Worm (Caenorhabditis elegans) whole organism, L4 larva: ENCODE results near the gene oig-1.

Source experiments
- F10B5.3 ChIP-seq: sonication (generic microtip); optimal IDR thresholded peaks from 2 replicates; lab custom pipeline; 2016; ENCODE audit warnings: mild to moderate bottlenecking, missing genetic modification characterization, missing compliant biosample characterization
- R02D3.7 ChIP-seq: fragments of 150-350 bp; sonication (generic microtip); optimal IDR thresholded peaks from 3 replicates; lab custom pipeline; 2014; ENCODE audit warnings: missing biosample characterization, missing genetic modification characterization
- T20F7.1 ChIP-seq: fragments of 200-800 bp; sonication (Bioruptor generic); optimal IDR thresholded peaks from 2 replicates; lab custom pipeline; 2018; ENCODE audit warnings: mild to moderate bottlenecking, missing genetic modification characterization, missing compliant biosample characterization
- Y48G9A.11 ChIP-seq: fragments of 200-800 bp; sonication (Bioruptor generic); IDR thresholded peaks from 2 replicates; pipeline ENCODE4 v1.3.6; 2022; ENCODE audit warnings: missing genetic modification reagents, missing genetic modification characterization, missing compliant biosample characterization
- Y75B8A.6 ChIP-seq: fragments of 200-800 bp; sonication (Bioruptor generic); IDR thresholded peaks from 2 replicates; pipeline ENCODE4 v1.3.6; 2022; ENCODE audit warnings: missing genetic modification reagents, missing genetic modification characterization, missing compliant biosample characterization
- ZK337.2 ChIP-seq: fragments of 200-800 bp; sonication (Bioruptor generic); IDR thresholded peaks from 2 replicates; pipeline ENCODE4 v1.3.6; 2022; ENCODE audit warnings: missing genetic modification reagents, missing genetic modification characterization, missing compliant biosample characterization
- arid-1 ChIP-seq: fragments of 200-800 bp; sonication (Bioruptor generic); conservative IDR thresholded peaks from 2 replicates; pipeline ENCODE4 v1.3.6; 2022; ENCODE audit warnings: missing genetic modification reagents, missing genetic modification characterization, missing compliant biosample characterization
- ceh-44 ChIP-seq: fragments of 200-800 bp; sonication (Bioruptor generic); IDR thresholded peaks from 2 replicates; pipeline ENCODE4 v1.3.6; 2022; ENCODE audit warnings: missing genetic modification reagents, missing genetic modification characterization, missing compliant biosample characterization
- cey-2 ChIP-seq: sonication (generic microtip); optimal IDR thresholded peaks from 3 replicates; lab custom pipeline; 2017; ENCODE audit warnings: missing genetic modification characterization, mild to moderate bottlenecking, missing compliant biosample characterization, antibody characterized with exemption, borderline replicate concordance; ENCODE audit not compliant: insufficient read depth
- daf-8 ChIP-seq: fragments of 200-800 bp; sonication (Bioruptor generic); IDR thresholded peaks from 2 replicates; pipeline ENCODE4 v1.3.6; 2022; ENCODE audit warnings: missing genetic modification characterization, missing compliant biosample characterization
- dmd-8 ChIP-seq: fragments of 200-800 bp; sonication (Bioruptor generic); IDR thresholded peaks from 2 replicates; pipeline ENCODE4 v1.3.6; 2022; ENCODE audit warnings: missing genetic modification characterization, missing compliant biosample characterization
- dpl-1 ChIP-seq: fragments of 150-350 bp; optimal IDR thresholded peaks from 2 replicates; lab custom pipeline; 2014; ENCODE audit warnings: missing biosample characterization, missing genetic modification reagents, missing genetic modification characterization
- duxl-1 ChIP-seq: sonication (generic microtip); optimal IDR thresholded peaks from 2 replicates; lab custom pipeline; 2016; ENCODE audit warnings: mild to moderate bottlenecking, missing genetic modification characterization, moderate library complexity, missing compliant biosample characterization; ENCODE audit not compliant: poor library complexity
- fos-1 ChIP-seq: fragments of 150-350 bp; optimal IDR thresholded peaks from 2 replicates; lab custom pipeline; 2014; ENCODE audit warnings: missing biosample characterization, missing genetic modification characterization
- gei-8 ChIP-seq: fragments of 200-800 bp; sonication (Bioruptor generic); optimal IDR thresholded peaks from 2 replicates; lab custom pipeline; 2018; ENCODE audit warnings: mild to moderate bottlenecking, missing genetic modification characterization, missing compliant biosample characterization
- jun-1 ChIP-seq: fragments of 150-350 bp; optimal IDR thresholded peaks from 2 replicates; lab custom pipeline; 2014; ENCODE audit warnings: missing biosample characterization, missing genetic modification reagents, missing genetic modification characterization
- lin-13 ChIP-seq: fragments of 150-350 bp; optimal IDR thresholded peaks from 2 replicates; lab custom pipeline; 2014; ENCODE audit warnings: missing biosample characterization, missing genetic modification reagents, missing genetic modification characterization
- madf-5 ChIP-seq, 2 experiments: fragments of 200-800 bp; sonication (Bioruptor generic); IDR thresholded peaks; 2 replicates each; pipeline ENCODE4 v1.3.6; 2022; ENCODE audit warnings: missing compliant biosample characterization in 2 of 2, missing genetic modification characterization in 2 of 2
- nhr-102 ChIP-seq: sonication (generic microtip); optimal IDR thresholded peaks from 2 replicates; lab custom pipeline; 2016; ENCODE audit warnings: mild to moderate bottlenecking, missing genetic modification characterization, moderate library complexity, missing compliant biosample characterization
- nhr-11 ChIP-seq: fragments of 150-350 bp; optimal IDR thresholded peaks from 2 replicates; lab custom pipeline; 2014; ENCODE audit warnings: missing biosample characterization, missing genetic modification characterization
- nhr-28 ChIP-seq: fragments of 150-350 bp; optimal IDR thresholded peaks from 2 replicates; lab custom pipeline; 2014; ENCODE audit warnings: missing biosample characterization, missing genetic modification characterization
- nhr-42 ChIP-seq: fragments of 200-800 bp; sonication (Bioruptor generic); IDR thresholded peaks from 2 replicates; pipeline ENCODE4 v1.3.6; 2022; ENCODE audit warnings: missing genetic modification characterization, missing compliant biosample characterization
- nhr-6 ChIP-seq: fragments of 150-350 bp; optimal IDR thresholded peaks from 2 replicates; lab custom pipeline; 2014; ENCODE audit warnings: missing biosample characterization, missing genetic modification characterization
- nhr-77 ChIP-seq: fragments of 150-350 bp; optimal IDR thresholded peaks from 2 replicates; lab custom pipeline; 2014; ENCODE audit warnings: missing biosample characterization, missing genetic modification characterization
- pha-4 ChIP-seq, 2 experiments: fragments of 150-350 bp in 1 of 2; fragments of 200-800 bp in 1 of 2; sonication (Bioruptor generic) in 1 of 2; IDR thresholded peaks in 1 of 2; optimal IDR thresholded peaks in 1 of 2; 2 replicates each; pipeline versions ENCODE4 v1.3.6 to Lab custom; 2014 to 2022; ENCODE audit warnings: missing genetic modification characterization in 2 of 2, missing genetic modification reagents in 2 of 2, missing biosample characterization in 1 of 2, missing compliant biosample characterization in 1 of 2
- rbr-2 ChIP-seq: sonication (generic microtip); optimal IDR thresholded peaks from 2 replicates; lab custom pipeline; 2016; ENCODE audit warnings: missing genotype, missing genetic modification characterization, missing compliant biosample characterization
- sdz-12 ChIP-seq: fragments of 200-800 bp; sonication (Bioruptor generic); optimal IDR thresholded peaks from 2 replicates; lab custom pipeline; 2018; ENCODE audit warnings: mild to moderate bottlenecking, missing genetic modification characterization, missing compliant biosample characterization
- set-16 ChIP-seq: fragments of 200-800 bp; sonication (Bioruptor generic); IDR thresholded peaks from 2 replicates; pipeline ENCODE4 v1.3.6; 2022; ENCODE audit warnings: missing genetic modification reagents, missing genetic modification characterization, missing compliant biosample characterization
- snpc-1.2 ChIP-seq: fragments of 200-800 bp; sonication (Bioruptor generic); IDR thresholded peaks from 2 replicates; pipeline ENCODE4 v1.3.6; 2022; ENCODE audit warnings: missing genetic modification reagents, missing genetic modification characterization, missing compliant biosample characterization
- tra-1 ChIP-seq: fragments of 200-800 bp; sonication (Bioruptor generic); IDR thresholded peaks from 2 replicates; pipeline ENCODE4 v1.3.6; 2022; ENCODE audit warnings: missing genetic modification reagents, missing genetic modification characterization, missing compliant biosample characterization
- unc-62 ChIP-seq, 3 experiments: fragments of 150-350 bp in 1 of 3; sonication (generic microtip); optimal IDR thresholded peaks in 2 of 3; peaks in 1 of 3; 1 replicate in 1 of 3; 2 replicates in 2 of 3; lab custom pipeline; 2014 to 2017; ENCODE audit warnings: missing biosample characterization in 3 of 3, missing genetic modification characterization in 3 of 3, missing genetic modification reagents in 3 of 3, missing genotype in 1 of 3
- zag-1 ChIP-seq: fragments of 150-350 bp; optimal IDR thresholded peaks from 2 replicates; lab custom pipeline; 2014; ENCODE audit warnings: missing biosample characterization, missing genetic modification characterization
- ztf-11 ChIP-seq: fragments of 150-350 bp; optimal IDR thresholded peaks from 2 replicates; lab custom pipeline; 2014; ENCODE audit warnings: missing biosample characterization, missing genetic modification characterization
- ztf-7 ChIP-seq: fragments of 150-350 bp; optimal IDR thresholded peaks from 2 replicates; lab custom pipeline; 2014; ENCODE audit warnings: missing biosample characterization, missing genetic modification characterization

oig-1 gene

DNA sequence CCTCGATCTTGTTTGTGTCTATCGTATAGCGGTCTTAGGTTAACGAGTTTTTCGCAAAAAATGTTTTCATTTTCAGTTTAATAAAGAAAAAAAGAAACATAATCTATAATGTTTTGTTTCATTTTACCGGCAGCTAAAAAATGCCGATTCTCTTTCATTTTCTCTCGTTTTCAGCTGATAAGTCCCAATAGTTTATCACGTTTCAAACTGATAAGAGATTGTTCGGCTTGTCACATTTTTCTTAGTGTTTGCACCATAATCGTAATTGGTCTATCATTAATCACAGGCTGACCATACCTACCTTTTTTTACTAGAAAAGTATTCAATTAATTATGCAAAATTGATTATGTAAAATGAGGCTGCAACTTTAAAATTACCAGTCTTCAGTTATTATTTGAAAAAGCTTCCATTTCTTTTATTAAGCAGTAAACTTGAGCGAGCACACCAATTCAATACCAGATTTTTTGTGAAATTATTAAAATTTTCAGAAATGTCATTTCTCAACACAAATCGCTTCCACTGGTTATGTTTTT lies 30.2 kb downstream of the oig-1 start, which contains the start of gene F23F12.13 (continued):
- TF ChIP-seq nhr-102 (tag; lab: Kevin White, UChicago) (no peak), daf-8 (no peak), zag-1 (tag; lab: Kevin White, UChicago) (no peak)
- TF ChIP-seq, all 104 proteins: peak for 6

DNA sequence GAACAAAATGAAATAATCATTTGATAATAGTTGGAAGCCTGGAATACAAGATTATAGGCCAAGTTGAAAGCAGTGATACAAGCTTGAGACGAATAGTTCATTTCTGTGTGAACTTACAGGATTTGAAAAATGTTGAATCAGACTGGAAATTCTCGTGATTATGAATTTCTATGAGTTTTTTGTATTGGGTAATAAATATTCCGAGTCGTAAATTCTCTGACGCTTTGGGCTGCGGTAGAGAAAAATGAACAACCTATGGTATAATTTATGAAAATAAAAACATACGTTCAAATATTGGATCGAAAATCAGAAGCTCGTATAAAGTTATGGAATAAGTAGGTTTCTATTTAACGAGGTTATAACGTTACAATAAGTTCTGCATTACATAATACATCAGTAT lies 32.6 kb downstream of the oig-1 start, which contains the start of gene srb-11:
TSS of gene srb-11 (minus strand) at position 101 of the 400 bp plus-strand sequence.
- TF ChIP-seq nhr-77 (no peak), nhr-6 (tag; lab: Kevin White, UChicago) (no peak), fos-1 (tag; lab: Kevin White, UChicago) (no peak), sdz-12 (no peak)

DNA sequence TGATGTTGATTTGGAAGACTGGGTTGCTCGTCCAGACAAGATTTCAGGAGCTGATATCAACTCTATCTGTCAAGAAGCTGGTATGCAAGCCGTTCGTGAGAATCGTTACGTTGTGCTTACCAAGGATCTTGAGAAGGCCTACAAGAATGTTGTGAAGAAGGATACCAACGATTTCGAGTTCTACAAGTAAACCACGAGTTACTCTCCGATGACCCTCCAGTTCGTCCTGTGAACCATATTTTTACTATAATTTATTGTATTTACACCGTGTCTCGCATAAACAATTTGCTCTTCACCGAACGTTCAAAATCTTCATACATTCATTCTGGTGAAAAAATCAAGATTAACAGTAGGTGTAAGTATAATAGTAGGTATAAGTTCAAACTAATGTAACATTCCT lies 34.5 kb downstream of the oig-1 start:
- no peak for TF ChIP-seq F10B5.3
- peak in 1 of 2 experiments; percentile 90 for TF ChIP-seq unc-62 (GFP tag; optimal IDR thresholded peaks at IDR 0.05 in 1 of 2; lab: Kevin White, UChicago)
- no peak for TF ChIP-seq unc-62 (tag; optimal IDR thresholded peaks at IDR 0.05; lab: Kevin White, UChicago)
- TF ChIP-seq, all 104 proteins: peak for 1

ce11 chrIII:6489493-6489892 lies 36.0 kb downstream of the oig-1 start, which contains the start of gene rpt-3:
rpt-3 (plus strand) TSS chrIII:6489793.
- no peak for TF ChIP-seq ztf-7
- no peak for TF ChIP-seq F10B5.3
- no peak for TF ChIP-seq set-16
- TF ChIP-seq ztf-11, result no peak
- TF ChIP-seq Y48G9A.11 (GFP tag; lab: Robert Waterston, UW), result 0 out of 2 replicates have a peak, but pooled peaks have one; percentile 11
- TF ChIP-seq gei-8 (GFP tag; lab: Kevin White, UChicago), result no peak
- TF ChIP-seq R02D3.7, result no peak
- no peak for TF ChIP-seq madf-5 (GFP tag; IDR thresholded peaks at IDR 0.05; lab: Robert Waterston, UW)
- TF ChIP-seq pha-4 (GFP tag; IDR thresholded peaks at IDR 0.05; lab: Robert Waterston, UW), result peak; percentile 29; the same call in 1 of the 2 replicates
- no peak for TF ChIP-seq pha-4 (tag; optimal IDR thresholded peaks at IDR 0.05; lab: Kevin White, UChicago)
- no peak for TF ChIP-seq cey-2
- no peak for TF ChIP-seq snpc-1.2
- TF ChIP-seq duxl-1 (tag; lab: Kevin White, UChicago), result no peak
- TF ChIP-seq nhr-11, result no peak

DNA sequence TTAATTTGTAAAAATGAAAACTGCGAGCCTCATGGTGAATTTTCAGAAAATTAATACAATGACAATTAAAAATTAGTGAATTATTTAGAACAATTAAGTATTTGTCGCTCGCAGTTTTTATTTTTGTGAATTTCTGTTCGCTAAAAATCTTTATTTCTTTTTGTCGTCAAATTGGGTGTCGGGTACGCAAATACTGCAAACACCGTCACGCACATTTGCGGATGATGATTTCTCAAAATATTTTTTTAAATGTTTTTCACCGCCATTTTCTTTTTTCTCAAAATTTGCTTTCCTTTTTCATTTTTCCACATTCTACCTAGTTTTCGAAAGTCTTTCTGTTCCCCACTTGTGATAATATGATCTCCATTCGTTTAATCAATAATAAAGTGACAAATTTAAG lies 36.5 kb downstream of the oig-1 start:
- TF ChIP-seq dpl-1 (GFP tag; lab: Kevin White, UChicago) (peak; percentile 63), R02D3.7 (no peak), ceh-44 (no peak), zag-1 (tag; lab: Kevin White, UChicago) (no peak), ZK337.2 (no peak), arid-1 (GFP tag; lab: Robert Waterston, UW) (no peak), T20F7.1 (no peak), nhr-42 (GFP tag; lab: Robert Waterston, UW) (no peak), tra-1 (GFP tag; lab: Robert Waterston, UW) (no peak), dmd-8 (GFP tag; lab: Robert Waterston, UW) (no peak), duxl-1 (tag; lab: Kevin White, UChicago) (no peak), lin-13 (GFP tag; lab: Kevin White, UChicago) (no peak), nhr-28 (tag; lab: Kevin White, UChicago) (no peak), Y75B8A.6 (GFP tag; lab: Robert Waterston, UW) (no peak), rbr-2 (peak; percentile 24), jun-1 (no peak)
